Fruit fly (Drosophila melanogaster): ENCODE measurements around the gene Ero1L.

- TF ChIP-seq CG8478 (optimal IDR thresholded peaks at IDR 0.05), result no peak
- TF ChIP-seq CTCF (optimal IDR thresholded peaks at IDR 0.05), result no peak
Measured at dm6 chr3L:4215079-4215478, 44.9 kb downstream of the Ero1L start, which contains the start of gene Cpr64Ad.

All from S2 (cell line).